Worm (Caenorhabditis elegans): Measurements from ENCODE around the gene F10E7.2.

The F10E7.2 gene

ce11 chrII:7146240-7146639 lies 24.2 kb downstream of the F10E7.2 start:
- TF ChIP-seq ceh-36 (tag; optimal IDR thresholded peaks at IDR 0.05) (no peak), scrt-1 (GFP tag; IDR thresholded peaks at IDR 0.05) (no peak), B0310.2 (tag; optimal IDR thresholded peaks at IDR 0.05) (no peak), aly-1 (tag; optimal IDR thresholded peaks at IDR 0.05) (no peak), hmg-4 (GFP tag; optimal IDR thresholded peaks at IDR 0.05) (no peak), ama-1 (optimal IDR thresholded peaks at IDR 0.05) (no peak), pes-1 (GFP tag; IDR thresholded peaks at IDR 0.05) (no peak), ets-7 (tag; optimal IDR thresholded peaks at IDR 0.05) (no peak)

- no peak for TF ChIP-seq aly-1 (tag; optimal IDR thresholded peaks at IDR 0.05)
- no peak for TF ChIP-seq tra-4 (tag; optimal IDR thresholded peaks at IDR 0.05)
- TF ChIP-seq ceh-13 (GFP tag; optimal IDR thresholded peaks at IDR 0.05): no peak
- no peak for TF ChIP-seq flt-1 (GFP tag; IDR thresholded peaks at IDR 0.05)
- TF ChIP-seq scrt-1 (GFP tag; IDR thresholded peaks at IDR 0.05): no peak
- TF ChIP-seq B0310.2 (tag; optimal IDR thresholded peaks at IDR 0.05): no peak
- TF ChIP-seq F13C5.2 (tag; optimal IDR thresholded peaks at IDR 0.05): no peak
- TF ChIP-seq pes-1 (GFP tag; IDR thresholded peaks at IDR 0.05): no peak
- no peak for TF ChIP-seq ets-7 (tag; optimal IDR thresholded peaks at IDR 0.05)
Measured at ce11 chrII:7147550-7147949, 25.5 kb downstream of the F10E7.2 start.

ce11 chrII:7148099-7148498 lies 26.1 kb downstream of the F10E7.2 start, which contains the start of gene T07F8.1:
Gene T07F8.1 (plus strand): TSS chrII:7148399.
- TF ChIP-seq ama-1 (optimal IDR thresholded peaks at IDR 0.05): no peak
- TF ChIP-seq scrt-1 (GFP tag; IDR thresholded peaks at IDR 0.05): no peak
- TF ChIP-seq hmbx-1 (tag; optimal IDR thresholded peaks at IDR 0.05): no peak
- TF ChIP-seq hmg-4 (GFP tag; optimal IDR thresholded peaks at IDR 0.05): no peak
- TF ChIP-seq flt-1 (GFP tag; IDR thresholded peaks at IDR 0.05): no peak
- TF ChIP-seq hnd-1 (tag; optimal IDR thresholded peaks at IDR 0.05): no peak

- TF ChIP-seq pes-1 (GFP tag; IDR thresholded peaks at IDR 0.05) (peak; percentile 77), scrt-1 (GFP tag; IDR thresholded peaks at IDR 0.05) (peak; percentile 58; the same call in 1 of the 2 replicates), ceh-36 (tag; optimal IDR thresholded peaks at IDR 0.05) (peak; percentile 39), ama-1 (optimal IDR thresholded peaks at IDR 0.05) (no peak), tra-4 (tag; optimal IDR thresholded peaks at IDR 0.05) (no peak), ets-7 (tag; optimal IDR thresholded peaks at IDR 0.05) (no peak), flt-1 (GFP tag; IDR thresholded peaks at IDR 0.05) (peak; percentile 64; the same call in 1 of the 2 replicates), ceh-13 (GFP tag; optimal IDR thresholded peaks at IDR 0.05) (no peak), sea-1 (GFP tag; conservative IDR thresholded peaks at IDR 0.05) (no peak; the same call in 1 of the 2 replicates), hnd-1 (tag; optimal IDR thresholded peaks at IDR 0.05) (peak; percentile 1), tbx-37 (GFP tag; conservative IDR thresholded peaks at IDR 0.05) (peak; percentile 33; the same call in 1 of the 2 replicates), F13C5.2 (tag; optimal IDR thresholded peaks at IDR 0.05) (peak; percentile 89), aly-1 (tag; optimal IDR thresholded peaks at IDR 0.05) (no peak), tbx-11 (GFP tag; IDR thresholded peaks at IDR 0.05) (peak; percentile 48; the same call in 1 of the 2 replicates), B0310.2 (tag; optimal IDR thresholded peaks at IDR 0.05) (no peak), hmbx-1 (tag; optimal IDR thresholded peaks at IDR 0.05) (peak; percentile 19), hmg-4 (GFP tag; optimal IDR thresholded peaks at IDR 0.05) (peak; percentile 46)
Measured at ce11 chrII:7151969-7152631, 30.1 kb downstream of the F10E7.2 start, which contains the start of gene fust-1. Gene fust-1 (plus strand): TSS chrII:7152581.

- TF ChIP-seq aly-1 (tag; optimal IDR thresholded peaks at IDR 0.05) (peak; percentile 38), tra-4 (tag; optimal IDR thresholded peaks at IDR 0.05) (no peak)
Measured at ce11 chrII:7154711-7155110, 32.7 kb downstream of the F10E7.2 start.

ce11 chrII:7155392-7155791 lies 33.4 kb downstream of the F10E7.2 start, which contains the start of gene C27H5.2:
Gene C27H5.2 (plus strand): TSS chrII:7155581.
- TF ChIP-seq hnd-1 (tag; optimal IDR thresholded peaks at IDR 0.05) (no peak), scrt-1 (GFP tag; IDR thresholded peaks at IDR 0.05) (no peak), hmg-4 (GFP tag; optimal IDR thresholded peaks at IDR 0.05) (no peak), hmbx-1 (tag; optimal IDR thresholded peaks at IDR 0.05) (no peak)

- TF ChIP-seq hmg-4 (GFP tag; optimal IDR thresholded peaks at IDR 0.05) (no peak), ama-1 (optimal IDR thresholded peaks at IDR 0.05) (no peak), hnd-1 (tag; optimal IDR thresholded peaks at IDR 0.05) (no peak), tbx-11 (GFP tag; IDR thresholded peaks at IDR 0.05) (no peak), tra-4 (tag; optimal IDR thresholded peaks at IDR 0.05) (no peak), scrt-1 (GFP tag; IDR thresholded peaks at IDR 0.05) (no peak), B0310.2 (tag; optimal IDR thresholded peaks at IDR 0.05) (no peak), ceh-36 (tag; optimal IDR thresholded peaks at IDR 0.05) (no peak), tbx-37 (GFP tag; conservative IDR thresholded peaks at IDR 0.05) (no peak), ceh-13 (GFP tag; optimal IDR thresholded peaks at IDR 0.05) (no peak), sea-1 (GFP tag; conservative IDR thresholded peaks at IDR 0.05) (no peak), pes-1 (GFP tag; IDR thresholded peaks at IDR 0.05) (no peak), hmbx-1 (tag; optimal IDR thresholded peaks at IDR 0.05) (no peak), ets-7 (tag; optimal IDR thresholded peaks at IDR 0.05) (no peak), aly-1 (tag; optimal IDR thresholded peaks at IDR 0.05) (no peak), F13C5.2 (tag; optimal IDR thresholded peaks at IDR 0.05) (no peak), flt-1 (GFP tag; IDR thresholded peaks at IDR 0.05) (no peak)
Measured at ce11 chrII:7157415-7157814, 35.4 kb downstream of the F10E7.2 start.

ce11 chrII:7161512-7161911 lies 39.5 kb downstream of the F10E7.2 start, which contains the start of gene C27H5.12:
Gene C27H5.12 (minus strand): TSS chrII:7161612.
- TF ChIP-seq hmbx-1 (tag; optimal IDR thresholded peaks at IDR 0.05) (no peak), ama-1 (optimal IDR thresholded peaks at IDR 0.05) (no peak), tbx-11 (GFP tag; IDR thresholded peaks at IDR 0.05) (no peak), ceh-36 (tag; optimal IDR thresholded peaks at IDR 0.05) (no peak), aly-1 (tag; optimal IDR thresholded peaks at IDR 0.05) (no peak)

Data from whole organism, early embryonic.